Worm (Caenorhabditis elegans): ENCODE data around the gene B0361.3.

ce11 chrIII:7331671-7332070 is 50.4 kb downstream of the B0361.3 start:
- TF ChIP-seq ztf-11 (tag; optimal IDR thresholded peaks at IDR 0.05) (no peak), grh-1 (GFP tag; IDR thresholded peaks at IDR 0.05) (no peak), efl-3 (GFP tag; optimal IDR thresholded peaks at IDR 0.05) (no peak), nhr-11 (tag; optimal IDR thresholded peaks at IDR 0.05) (no peak), ces-1 (GFP tag; optimal IDR thresholded peaks at IDR 0.05) (no peak), nhr-237 (tag; optimal IDR thresholded peaks at IDR 0.05) (no peak), nhr-28 (tag; optimal IDR thresholded peaks at IDR 0.05) (no peak), aly-2 (tag; optimal IDR thresholded peaks at IDR 0.05) (no peak), elt-3 (tag; optimal IDR thresholded peaks at IDR 0.05) (no peak), snpc-4 (tag; optimal IDR thresholded peaks at IDR 0.05) (no peak), irx-1 (tag; optimal IDR thresholded peaks at IDR 0.05) (no peak)

Data from whole organism, L1 larva.